Fruit fly (Drosophila melanogaster) whole organism, larva: ENCODE measurements around the gene CG33640.

Experiments
- noc ChIP-seq: fragments of 200-800 bp; sonication (Bioruptor generic); optimal IDR thresholded peaks from 3 replicates; lab custom pipeline; 2019; ENCODE audit warnings: missing biosample characterization, mild to moderate bottlenecking, missing genetic modification characterization, moderate library complexity

Gene CG33640

dm6 chr2L:13527541-13527940 lies at the start of gene CG33640:
Gene CG33640 (plus strand): TSS chr2L:13527841.
- TF ChIP-seq noc, result no peak

- no peak for TF ChIP-seq noc
These were observed 45.4 kb upstream of the CG33640 start for dm6 chr2L:13482258-13482657.

- no peak for TF ChIP-seq noc
These were observed 29.7 kb upstream of the CG33640 start for dm6 chr2L:13497915-13498314.

DNA sequence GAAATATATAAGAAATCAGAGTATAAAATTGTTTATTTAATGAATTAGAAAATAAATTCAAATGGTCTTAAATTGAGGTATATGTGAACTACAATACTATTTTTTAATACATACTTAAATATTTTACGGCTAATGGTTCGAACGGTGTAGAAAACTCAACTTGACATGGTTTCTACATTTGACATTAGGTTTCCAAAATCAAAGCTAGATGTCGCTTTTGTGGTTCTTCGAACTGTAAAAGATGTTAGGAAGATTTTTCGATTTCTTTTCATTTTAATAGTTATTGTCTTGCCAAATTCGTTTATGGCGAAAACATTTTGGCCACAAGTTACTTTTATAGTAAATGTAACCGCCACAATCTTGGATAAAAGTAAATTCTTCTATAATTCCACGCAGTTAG lies 27.2 kb upstream of the CG33640 start:
- TF ChIP-seq noc, result no peak

DNA sequence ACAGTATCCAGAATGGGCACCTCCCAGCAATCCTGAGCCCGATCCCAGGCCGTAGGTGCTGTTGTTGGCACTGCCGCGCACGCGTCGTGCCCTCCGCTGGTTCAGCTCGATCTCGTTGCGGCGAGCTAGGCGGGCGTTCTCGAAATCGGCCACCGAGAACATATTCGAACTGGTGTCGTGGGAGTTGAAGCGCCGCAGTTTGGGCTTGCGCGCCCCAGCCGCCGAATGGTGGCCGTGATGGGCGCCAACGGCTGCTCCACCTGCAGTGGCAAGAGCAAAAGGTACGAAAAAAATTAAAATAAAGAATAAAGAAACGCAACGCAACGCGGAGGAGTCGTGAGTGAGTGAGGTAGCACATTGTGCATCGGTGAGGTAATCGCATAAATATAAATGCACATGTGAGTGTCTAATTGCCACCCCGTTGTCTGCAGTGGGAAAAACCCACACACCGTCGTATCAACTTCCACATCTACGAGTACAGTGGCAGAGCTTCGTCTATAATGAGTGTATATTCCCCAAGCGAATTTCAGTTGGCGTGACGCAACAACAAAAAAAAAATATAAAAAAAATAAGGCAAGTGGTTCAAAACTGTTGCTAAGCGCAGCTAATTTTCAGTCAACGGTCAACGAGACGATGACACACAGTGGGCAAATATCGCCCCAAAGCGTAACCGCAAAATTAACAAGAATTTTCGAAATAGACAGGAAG lies 18.0 kb upstream of the CG33640 start:
- TF ChIP-seq noc, result no peak

- TF ChIP-seq noc, result peak; percentile 29
These were observed 16.5 kb upstream of the CG33640 start for dm6 chr2L:13510870-13511867.

dm6 chr2L:13512182-13513032 lies 15.2 kb upstream of the CG33640 start:
- TF ChIP-seq noc, result no peak

dm6 chr2L:13513033-13513330 lies 14.7 kb upstream of the CG33640 start:
- TF ChIP-seq noc, result no peak

- TF ChIP-seq noc, result no peak
These were observed 14.0 kb upstream of the CG33640 start for dm6 chr2L:13513331-13514261.

DNA sequence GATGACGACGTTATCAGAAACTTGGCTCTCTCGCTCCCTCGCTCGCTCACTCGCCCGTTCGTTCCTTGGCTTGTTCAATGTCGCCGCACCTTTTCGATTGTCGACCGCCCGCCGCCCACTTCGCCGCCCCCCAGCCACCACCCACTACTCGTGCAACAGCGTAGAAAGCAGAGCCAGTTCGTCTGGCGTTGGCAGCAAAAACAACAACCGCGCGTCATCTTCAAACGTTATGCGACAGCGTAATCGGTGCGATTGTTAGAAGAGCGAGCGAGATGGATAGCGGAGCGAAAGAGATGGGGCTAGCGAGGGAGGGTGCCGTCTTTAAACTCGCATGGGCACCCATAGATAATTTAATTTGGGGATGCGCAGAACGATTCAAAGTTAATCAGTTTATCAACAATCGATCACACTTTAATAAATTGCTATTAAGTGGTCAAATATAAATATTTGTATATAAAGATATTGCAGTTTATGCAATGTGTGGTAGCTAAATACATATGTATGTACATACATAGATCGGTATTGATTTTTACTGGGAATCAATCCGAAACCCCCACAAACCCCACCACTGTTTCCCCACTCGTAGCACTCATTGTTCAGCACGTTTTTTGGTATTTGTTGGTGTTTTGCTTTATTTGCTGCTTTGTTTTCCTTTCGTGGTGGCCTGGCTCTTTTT lies 13.2 kb upstream of the CG33640 start:
- TF ChIP-seq noc, result peak; percentile 92

DNA sequence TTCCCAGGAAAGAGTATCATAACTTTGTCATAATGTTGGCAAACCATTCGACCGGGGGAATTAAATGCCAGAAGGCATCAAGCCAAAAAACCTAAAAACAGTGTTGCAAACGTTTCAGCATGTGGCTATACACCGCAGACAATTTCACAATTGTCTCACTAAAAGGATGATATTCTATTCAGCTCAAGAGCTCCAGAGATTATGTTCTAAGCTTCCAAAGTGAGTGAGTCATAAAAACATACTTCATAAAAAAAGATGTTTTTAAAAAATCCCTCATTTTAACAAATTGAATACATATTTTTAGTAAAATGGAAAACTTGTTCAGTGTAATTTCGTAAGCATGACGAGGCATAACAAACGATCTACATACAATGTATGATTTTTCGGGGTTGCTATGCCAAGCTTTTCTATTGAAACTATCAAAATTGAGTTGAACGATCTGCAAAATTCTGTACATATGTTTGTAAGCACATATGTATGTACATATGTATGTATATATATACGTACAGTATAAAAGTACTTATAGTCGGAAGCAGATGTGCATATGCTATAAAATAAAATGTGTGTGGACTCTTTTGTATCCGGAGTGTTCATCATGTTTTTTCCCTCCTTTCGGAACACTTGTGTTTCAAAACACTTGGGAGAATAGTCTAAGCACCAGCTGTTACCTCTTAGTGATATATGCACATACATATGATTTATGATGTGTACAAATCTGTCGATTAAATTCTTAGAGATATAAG lies 12.5 kb upstream of the CG33640 start:
- TF ChIP-seq noc, result no peak

dm6 chr2L:13515688-13516037 lies 12.0 kb upstream of the CG33640 start:
- no peak for TF ChIP-seq noc

DNA sequence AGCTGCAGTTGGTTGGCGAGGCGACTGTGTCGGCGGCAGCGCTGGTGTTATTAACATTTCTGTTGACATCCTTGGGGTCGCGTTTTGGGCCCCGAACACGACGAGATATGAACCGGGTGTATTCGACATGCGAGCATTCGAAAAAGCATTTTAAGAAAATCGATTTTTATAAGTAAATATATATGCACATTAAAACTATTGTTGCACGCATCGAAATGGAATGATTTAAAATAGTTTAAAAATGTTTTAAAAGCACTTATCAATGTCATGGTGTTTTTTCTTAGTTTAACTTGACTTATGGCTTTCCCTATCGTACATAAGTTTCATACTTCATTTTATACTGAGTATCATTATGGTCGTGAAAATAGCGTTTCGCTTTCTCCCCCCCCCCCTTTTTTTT lies 5.8 kb upstream of the CG33640 start:
- no peak for TF ChIP-seq noc

DNA sequence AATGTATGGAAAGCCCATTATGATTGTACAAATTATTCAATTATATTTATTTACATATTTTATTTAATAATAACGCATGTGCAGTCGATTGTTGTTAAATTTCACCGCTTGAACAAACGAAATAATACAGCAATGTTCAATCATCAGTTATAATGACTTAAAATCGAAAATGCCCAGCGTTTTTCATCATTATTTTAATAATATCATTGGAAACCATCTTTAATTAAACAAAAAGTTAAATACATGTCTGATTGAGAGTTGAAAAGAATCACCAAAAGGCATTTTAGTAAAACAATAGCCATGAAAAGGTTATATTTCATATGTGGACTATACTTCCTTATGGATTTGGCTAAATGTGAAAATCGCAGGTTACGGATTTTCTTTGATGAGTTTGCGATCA lies 1.1 kb downstream of the CG33640 start, which contains the start of gene CG33641:
TSS of gene CG33641 (plus strand) at position 301 of the 400 bp plus-strand sequence.
- TF ChIP-seq noc, result no peak
